Fruit fly (Drosophila melanogaster) whole organism, pupa: ENCODE data around the gene dls.
A peak's percentile ranks its signal among the peaks of the same experiment; 100 is the strongest.

ENCODE experiments used
- CG10348 ChIP-seq: fragments of 200-800 bp; sonication (Bioruptor generic); IDR thresholded peaks from 2 replicates; pipeline ENCODE4 v1.3.6; 2022; ENCODE audit warnings: missing biosample characterization, missing genetic modification characterization
- CG12605 ChIP-seq: fragments of 200-800 bp; sonication (Bioruptor generic); IDR thresholded peaks from 2 replicates; pipeline ENCODE4 v1.3.6; 2022; ENCODE audit warnings: missing biosample characterization, missing genetic modification characterization
- CG13204 ChIP-seq: fragments of 200-800 bp; sonication (Bioruptor generic); optimal IDR thresholded peaks from 2 replicates; lab custom pipeline; 2018; ENCODE audit warnings: missing biosample characterization, mild to moderate bottlenecking, missing genetic modification characterization, moderate library complexity
- CG14655 ChIP-seq: fragments of 200-800 bp; sonication (Bioruptor generic); optimal IDR thresholded peaks from 3 replicates; lab custom pipeline; 2017; ENCODE audit warnings: mild to moderate bottlenecking, missing biosample characterization, missing genetic modification reagents, missing genetic modification characterization
- CG15710 ChIP-seq: fragments of 200-800 bp; sonication (Bioruptor generic); optimal IDR thresholded peaks from 2 replicates; lab custom pipeline; 2018; ENCODE audit warnings: missing biosample characterization, mild to moderate bottlenecking, missing genetic modification characterization, moderate library complexity
- CG17806 ChIP-seq: fragments of 200-800 bp; sonication (Bioruptor generic); optimal IDR thresholded peaks from 2 replicates; lab custom pipeline; 2018; ENCODE audit warnings: missing biosample characterization, mild to moderate bottlenecking, missing genetic modification characterization, moderate library complexity
- CG32121 ChIP-seq: fragments of 200-800 bp; sonication (Bioruptor generic); IDR thresholded peaks from 2 replicates; pipeline ENCODE4 v1.3.6; 2022; ENCODE audit warnings: missing biosample characterization, missing genetic modification characterization
- CG34367 ChIP-seq: fragments of 200-800 bp; sonication (Bioruptor generic); optimal IDR thresholded peaks from 2 replicates; lab custom pipeline; 2018; ENCODE audit warnings: missing biosample characterization, mild to moderate bottlenecking, missing genetic modification characterization
- CG4496 ChIP-seq: fragments of 200-800 bp; sonication (Bioruptor generic); IDR thresholded peaks from 3 replicates; pipeline ENCODE4 v1.3.6; 2022; ENCODE audit warnings: missing biosample characterization, missing genetic modification characterization
- CG8159 ChIP-seq: fragments of 200-800 bp; sonication (Bioruptor generic); optimal IDR thresholded peaks from 3 replicates; lab custom pipeline; 2018; ENCODE audit warnings: missing biosample characterization, mild to moderate bottlenecking, missing genetic modification characterization, moderate library complexity
- CG8301 ChIP-seq: fragments of 200-800 bp; sonication (Bioruptor generic); optimal IDR thresholded peaks from 2 replicates; lab custom pipeline; 2018; ENCODE audit warnings: missing biosample characterization, mild to moderate bottlenecking, missing genetic modification characterization
- CG9948 ChIP-seq: fragments of 200-800 bp; sonication (Bioruptor generic); optimal IDR thresholded peaks from 2 replicates; lab custom pipeline; 2018; ENCODE audit warnings: missing biosample characterization, mild to moderate bottlenecking, missing genetic modification characterization, moderate library complexity
- D1 ChIP-seq: fragments of 200-800 bp; sonication (Bioruptor generic); optimal IDR thresholded peaks from 2 replicates; lab custom pipeline; 2018; ENCODE audit warnings: missing biosample characterization, mild to moderate bottlenecking, missing genetic modification characterization, moderate library complexity
- EcR ChIP-seq: fragments of 200-800 bp; sonication (Bioruptor generic); optimal IDR thresholded peaks from 3 replicates; lab custom pipeline; 2019; ENCODE audit warnings: missing biosample characterization, missing genetic modification characterization, mild to moderate bottlenecking, moderate library complexity, missing genetic modification reagents
- Ets98B ChIP-seq: fragments of 200-800 bp; sonication (Bioruptor generic); IDR thresholded peaks from 2 replicates; pipeline ENCODE4 v1.3.6; 2022; ENCODE audit warnings: missing biosample characterization, missing genetic modification characterization
- Pif1A ChIP-seq: fragments of 200-800 bp; sonication (Bioruptor generic); optimal IDR thresholded peaks from 3 replicates; lab custom pipeline; 2016; ENCODE audit warnings: missing biosample characterization, missing genetic modification characterization
- Pif1B ChIP-seq: fragments of 200-800 bp; sonication (Bioruptor generic); optimal IDR thresholded peaks from 3 replicates; lab custom pipeline; 2016; ENCODE audit warnings: missing biosample characterization, missing genetic modification characterization
- Snoo ChIP-seq: fragments of 200-800 bp; sonication (Bioruptor generic); optimal IDR thresholded peaks from 3 replicates; lab custom pipeline; 2017; ENCODE audit warnings: missing biosample characterization, mild to moderate bottlenecking, missing genetic modification characterization, inconsistent platforms
- fd96Ca ChIP-seq: fragments of 200-800 bp; sonication (Bioruptor generic); IDR thresholded peaks from 3 replicates; pipeline ENCODE4 v1.3.6; 2022; ENCODE audit warnings: missing biosample characterization, missing genetic modification characterization
- gl ChIP-seq: fragments of 200-800 bp; sonication (Bioruptor generic); optimal IDR thresholded peaks from 2 replicates; lab custom pipeline; 2018; ENCODE audit warnings: missing biosample characterization, mild to moderate bottlenecking, missing genetic modification characterization
- rn ChIP-seq: fragments of 200-800 bp; sonication (Bioruptor generic); IDR thresholded peaks from 2 replicates; pipeline ENCODE4 v1.3.6; 2022; ENCODE audit warnings: missing biosample characterization, missing genetic modification characterization

dls gene

DNA sequence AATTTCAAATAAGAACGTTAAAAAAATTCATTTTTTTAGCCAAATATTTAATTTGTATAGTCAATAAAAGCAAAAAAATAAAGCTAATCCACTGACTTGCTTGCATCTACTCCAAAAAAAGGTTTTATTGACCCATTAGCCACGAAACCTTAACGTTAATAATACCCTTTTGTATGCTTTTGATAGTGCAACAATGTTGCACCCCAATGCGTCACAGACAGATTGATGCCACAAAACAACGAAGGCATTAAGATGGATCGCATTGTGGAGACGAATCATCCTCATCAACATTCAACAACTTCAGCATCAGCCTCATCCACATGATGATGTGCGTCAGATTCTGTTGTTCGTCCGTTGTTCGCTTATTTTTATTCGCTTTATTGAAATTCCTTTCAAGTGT is 14.3 kb downstream of the dls start:
- TF ChIP-seq CG10348 (GFP tag; lab: Robert Waterston, UW) (no peak), CG8159 (peak; percentile 36)
- TF ChIP-seq, all 21 proteins: peak for 1

DNA sequence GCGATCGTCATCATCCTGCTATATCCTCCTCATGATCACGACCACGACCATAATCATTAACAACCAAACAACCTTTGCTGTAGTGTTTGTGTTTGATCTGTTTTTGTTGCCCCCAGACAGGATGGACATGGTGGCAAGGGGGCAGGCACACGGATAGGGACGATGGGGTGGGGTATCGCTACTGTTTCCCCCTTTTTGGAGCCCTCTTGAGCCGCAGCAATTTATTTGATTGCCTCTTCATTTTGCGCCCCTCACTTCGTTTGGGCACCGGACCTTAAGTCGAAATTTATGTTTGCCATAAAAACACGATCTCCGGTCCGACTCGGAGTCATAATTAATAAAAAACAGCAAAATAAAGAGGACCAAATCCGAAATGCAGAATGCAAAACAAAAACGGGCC is 14.7 kb downstream of the dls start:
- TF ChIP-seq D1 (no peak), Ets98B (GFP tag; lab: Robert Waterston, UW) (no peak), CG12605 (GFP tag; lab: Robert Waterston, UW) (no peak), EcR (no peak), CG8301 (no peak)

DNA sequence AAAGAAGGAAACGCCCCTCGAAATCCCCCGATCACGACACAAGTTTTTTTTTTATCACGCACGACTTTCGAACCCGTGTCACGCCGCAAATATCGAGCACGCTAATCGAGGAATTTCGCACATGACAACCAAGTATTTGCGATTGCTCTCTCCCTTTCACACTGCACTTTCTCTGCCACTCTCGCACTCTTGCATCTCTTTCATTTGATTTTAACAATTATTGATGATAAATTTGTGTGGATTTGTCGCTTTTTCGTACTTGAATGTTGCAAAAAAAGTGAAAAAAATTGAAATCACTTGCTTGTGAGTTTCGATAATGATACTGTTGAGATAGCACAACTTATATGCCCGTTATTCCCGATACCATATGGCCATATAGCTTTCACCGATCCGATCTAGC is 16.1 kb downstream of the dls start, which contains the start of gene CG13073:
CG13073 (minus strand) TSS at position 101 of the 400 bp plus-strand sequence.
- no peak for TF ChIP-seq CG14655 (GFP tag; lab: Kevin White, UChicago)
- TF ChIP-seq CG12605 (GFP tag; lab: Robert Waterston, UW) = no peak
- TF ChIP-seq fd96Ca (GFP tag; lab: Robert Waterston, UW) = no peak
- no peak for TF ChIP-seq CG15710
- no peak for TF ChIP-seq Pif1B (GFP tag; lab: Kevin White, UChicago)
- no peak for TF ChIP-seq CG13204 (GFP tag; lab: Kevin White, UChicago)
- no peak for TF ChIP-seq rn (GFP tag; lab: Robert Waterston, UW)
- no peak for TF ChIP-seq CG9948 (tag; lab: Kevin White, UChicago)
- no peak for TF ChIP-seq CG32121
- TF ChIP-seq CG34367 = no peak
- no peak for TF ChIP-seq CG8159
- TF ChIP-seq D1 = no peak
- TF ChIP-seq Pif1A (GFP tag; lab: Kevin White, UChicago) = no peak
- TF ChIP-seq Snoo (tag; lab: Kevin White, UChicago) = no peak
- no peak for TF ChIP-seq gl (tag; lab: Kevin White, UChicago)
- no peak for TF ChIP-seq EcR
- no peak for TF ChIP-seq CG8301

DNA sequence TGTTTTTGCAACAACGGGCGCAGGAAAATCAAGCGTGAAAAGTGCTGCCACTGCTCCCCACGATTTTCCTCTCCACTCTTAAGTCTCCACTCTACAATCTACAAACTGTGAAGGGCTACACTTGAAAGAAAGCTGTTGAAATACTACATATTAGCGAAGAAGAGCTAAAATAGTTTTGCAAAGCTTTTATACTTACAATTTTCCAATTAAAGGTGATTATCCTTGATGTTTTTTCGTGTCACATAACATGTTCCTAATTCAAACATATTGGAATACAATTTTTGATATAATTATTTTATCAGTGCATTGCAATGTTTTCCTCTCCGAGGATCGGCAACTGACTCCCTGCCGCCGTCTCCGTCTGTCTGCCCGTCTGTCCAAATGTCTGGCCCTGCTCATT is 16.8 kb downstream of the dls start:
- TF ChIP-seq CG8301 = peak; percentile 77
- TF ChIP-seq Ets98B (GFP tag; lab: Robert Waterston, UW) = peak; percentile 82
- TF ChIP-seq CG13204 (GFP tag; lab: Kevin White, UChicago) = no peak
- TF ChIP-seq Pif1B (GFP tag; lab: Kevin White, UChicago) = peak; percentile 41
- TF ChIP-seq CG8159 = peak; percentile 39
- TF ChIP-seq CG34367 = peak; percentile 45
- peak; percentile 4; the same call in 1 of the 2 replicates for TF ChIP-seq rn (GFP tag; lab: Robert Waterston, UW)
- TF ChIP-seq CG15710 = peak; percentile 21
- no peak for TF ChIP-seq EcR
- peak; percentile 59 for TF ChIP-seq CG17806 (tag; lab: Kevin White, UChicago)
- no peak for TF ChIP-seq CG10348 (GFP tag; lab: Robert Waterston, UW)
- TF ChIP-seq CG9948 (tag; lab: Kevin White, UChicago) = peak; percentile 60
- peak; percentile 52 for TF ChIP-seq Pif1A (GFP tag; lab: Kevin White, UChicago)
- peak; percentile 79 for TF ChIP-seq CG14655 (GFP tag; lab: Kevin White, UChicago)
- peak; percentile 64; the same call in 2 of the 3 replicates for TF ChIP-seq CG4496 (GFP tag; lab: Robert Waterston, UW)
- TF ChIP-seq Snoo (tag; lab: Kevin White, UChicago) = no peak
- no peak for TF ChIP-seq D1
- TF ChIP-seq CG32121 = no peak
- peak; percentile 63 for TF ChIP-seq CG12605 (GFP tag; lab: Robert Waterston, UW)
- no peak for TF ChIP-seq gl (tag; lab: Kevin White, UChicago)
- 0 out of 3 replicates have a peak, but pooled peaks have one; percentile 8 for TF ChIP-seq fd96Ca (GFP tag; lab: Robert Waterston, UW)
- TF ChIP-seq, all 21 proteins: peak for 14

dm6 chr3L:16221278-16221677 is 20.1 kb downstream of the dls start:
- peak; percentile 66 for TF ChIP-seq CG14655 (GFP tag; lab: Kevin White, UChicago)
- TF ChIP-seq CG4496 (GFP tag; lab: Robert Waterston, UW) = no peak
- TF ChIP-seq Pif1B (GFP tag; lab: Kevin White, UChicago) = no peak
- TF ChIP-seq, all 21 proteins: peak for 1

dm6 chr3L:16221800-16222199 is 20.7 kb downstream of the dls start:
- TF ChIP-seq gl (tag; lab: Kevin White, UChicago) (no peak), CG15710 (no peak), CG14655 (GFP tag; lab: Kevin White, UChicago) (no peak), Pif1B (GFP tag; lab: Kevin White, UChicago) (no peak), rn (GFP tag; lab: Robert Waterston, UW) (no peak), CG34367 (no peak), fd96Ca (GFP tag; lab: Robert Waterston, UW) (no peak), Snoo (tag; lab: Kevin White, UChicago) (no peak), Pif1A (GFP tag; lab: Kevin White, UChicago) (no peak), CG17806 (tag; lab: Kevin White, UChicago) (no peak), CG9948 (tag; lab: Kevin White, UChicago) (no peak), D1 (no peak), CG12605 (GFP tag; lab: Robert Waterston, UW) (no peak), EcR (no peak), CG4496 (GFP tag; lab: Robert Waterston, UW) (no peak), CG8301 (no peak), CG8159 (no peak), CG13204 (GFP tag; lab: Kevin White, UChicago) (no peak), Ets98B (GFP tag; lab: Robert Waterston, UW) (no peak), CG10348 (GFP tag; lab: Robert Waterston, UW) (no peak)

dm6 chr3L:16225175-16225574 is 24.0 kb downstream of the dls start:
- TF ChIP-seq rn (GFP tag; lab: Robert Waterston, UW) (no peak), CG17806 (tag; lab: Kevin White, UChicago) (no peak), fd96Ca (GFP tag; lab: Robert Waterston, UW) (no peak), CG8301 (no peak), CG9948 (tag; lab: Kevin White, UChicago) (no peak)
- TF ChIP-seq, all 21 proteins: peak for 0
